Fruit fly (Drosophila melanogaster) whole organism, adult: ENCODE measurements around the gene mu2.

Experiments
- CG11617 ChIP-seq: fragments of 200-800 bp; sonication (Bioruptor generic); optimal IDR thresholded peaks from 2 replicates; lab custom pipeline; 2017; ENCODE audit warnings: mild to moderate bottlenecking, missing biosample characterization, missing genetic modification reagents, missing genetic modification characterization
- CG12768 ChIP-seq: fragments of 200-800 bp; sonication (Bioruptor generic); optimal IDR thresholded peaks from 2 replicates; lab custom pipeline; 2017; ENCODE audit warnings: missing biosample characterization, missing genetic modification characterization, mild to moderate bottlenecking, moderate library complexity, missing genetic modification reagents
- CG14711 ChIP-seq: fragments of 200-800 bp; sonication (Bioruptor generic); optimal IDR thresholded peaks from 2 replicates; lab custom pipeline; 2018; ENCODE audit warnings: missing biosample characterization, mild to moderate bottlenecking, missing genetic modification characterization, moderate library complexity
- CG1620 ChIP-seq: fragments of 200-800 bp; sonication (Bioruptor generic); optimal IDR thresholded peaks from 2 replicates; lab custom pipeline; 2016; ENCODE audit warnings: missing biosample characterization, missing genetic modification characterization
- CG33017 ChIP-seq: fragments of 200-800 bp; sonication (Bioruptor generic); optimal IDR thresholded peaks from 2 replicates; lab custom pipeline; 2018; ENCODE audit warnings: missing biosample characterization, mild to moderate bottlenecking, missing genetic modification characterization, moderate library complexity
- CG5204 ChIP-seq: fragments of 200-800 bp; sonication (Bioruptor generic); optimal IDR thresholded peaks from 2 replicates; lab custom pipeline; 2016; ENCODE audit warnings: missing biosample characterization, missing genetic modification characterization
- CG7045 ChIP-seq: fragments of 200-800 bp; sonication (Bioruptor generic); optimal IDR thresholded peaks from 2 replicates; lab custom pipeline; 2017; ENCODE audit warnings: missing biosample characterization, mild to moderate bottlenecking, missing genetic modification characterization
- CG7101 ChIP-seq: fragments of 200-800 bp; sonication (Bioruptor generic); optimal IDR thresholded peaks from 2 replicates; lab custom pipeline; 2018; ENCODE audit warnings: missing biosample characterization, mild to moderate bottlenecking, missing genetic modification characterization, moderate library complexity
- Clk ChIP-seq: fragments of 200-800 bp; sonication (Bioruptor generic); optimal IDR thresholded peaks from 2 replicates; lab custom pipeline; 2017; ENCODE audit warnings: missing biosample characterization, missing genetic modification characterization
- Crg-1 ChIP-seq: fragments of 200-800 bp; sonication (Bioruptor generic); optimal IDR thresholded peaks from 2 replicates; lab custom pipeline; 2016; ENCODE audit warnings: missing biosample characterization, missing genetic modification characterization
- Hr96 ChIP-seq: fragments of 200-800 bp; sonication (Bioruptor generic); optimal IDR thresholded peaks from 2 replicates; lab custom pipeline; 2016; ENCODE audit warnings: missing biosample characterization, missing genetic modification characterization
- Mnt ChIP-seq: fragments of 200-800 bp; sonication (Bioruptor generic); optimal IDR thresholded peaks from 2 replicates; lab custom pipeline; 2016; ENCODE audit warnings: missing biosample characterization, mild to moderate bottlenecking, missing genetic modification characterization
- bab1 ChIP-seq: fragments of 200-800 bp; sonication (Bioruptor generic); optimal IDR thresholded peaks from 3 replicates; lab custom pipeline; 2019; ENCODE audit warnings: missing biosample characterization, mild to moderate bottlenecking, missing genetic modification characterization, moderate library complexity
- cic ChIP-seq: fragments of 200-800 bp; sonication (Bioruptor generic); optimal IDR thresholded peaks from 2 replicates; lab custom pipeline; 2017; ENCODE audit warnings: missing biosample characterization, mild to moderate bottlenecking, missing genetic modification characterization, moderate library complexity
- cnc ChIP-seq, 2 experiments: fragments of >200 bp; optimal IDR thresholded peaks; 2 replicates each; lab custom pipeline; 2017
- kay ChIP-seq: fragments of 200-800 bp; sonication (Bioruptor generic); peaks from one replicate; lab custom pipeline; 2016; ENCODE audit warnings: missing biosample characterization, missing genetic modification characterization, borderline replicate concordance
- ovo ChIP-seq: fragments of 200-800 bp; sonication (Bioruptor generic); optimal IDR thresholded peaks from 2 replicates; lab custom pipeline; 2016; ENCODE audit warnings: missing biosample characterization, missing genetic modification characterization
- pad ChIP-seq: fragments of 200-800 bp; sonication (Bioruptor generic); optimal IDR thresholded peaks from 3 replicates; lab custom pipeline; 2017; ENCODE audit warnings: missing biosample characterization, missing genetic modification characterization, mild to moderate bottlenecking, moderate library complexity, missing genetic modification reagents
- tj ChIP-seq: fragments of 200-800 bp; sonication (Bioruptor generic); optimal IDR thresholded peaks from 3 replicates; lab custom pipeline; 2017; ENCODE audit warnings: missing biosample characterization, mild to moderate bottlenecking, missing genetic modification characterization, moderate library complexity
- toe ChIP-seq: fragments of 200-800 bp; sonication (Bioruptor generic); optimal IDR thresholded peaks from 2 replicates; lab custom pipeline; 2016; ENCODE audit warnings: missing biosample characterization, missing genetic modification characterization

mu2 gene

DNA sequence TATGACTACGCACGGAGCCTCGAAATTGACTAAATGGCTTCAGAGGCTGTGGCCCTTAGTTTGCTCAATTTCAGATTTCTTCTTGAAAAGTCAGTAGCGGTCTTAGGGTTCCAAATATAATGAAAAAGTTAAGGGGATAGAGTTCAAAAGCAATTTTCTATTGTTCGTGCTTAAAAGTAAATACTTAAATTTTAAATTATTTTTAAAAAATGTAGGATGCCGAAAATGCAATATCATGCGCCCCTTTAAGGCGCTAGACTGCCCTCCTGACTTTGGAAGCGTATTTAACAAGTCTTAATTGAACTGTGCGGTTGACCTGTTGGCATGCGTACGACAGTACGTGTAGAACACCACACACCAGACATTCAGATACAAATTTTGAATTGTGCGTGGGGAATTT is 32.6 kb downstream of the mu2 start:
- no peak for TF ChIP-seq Hr96 (GFP tag; lab: Kevin White, UChicago)
- TF ChIP-seq cic, result no peak
- TF ChIP-seq CG1620 (GFP tag; lab: Kevin White, UChicago), result no peak
- TF ChIP-seq CG14711 (tag; lab: Kevin White, UChicago), result no peak
- no peak for TF ChIP-seq cnc (optimal IDR thresholded peaks at IDR 0.05; lab: Kevin White, UChicago)

DNA sequence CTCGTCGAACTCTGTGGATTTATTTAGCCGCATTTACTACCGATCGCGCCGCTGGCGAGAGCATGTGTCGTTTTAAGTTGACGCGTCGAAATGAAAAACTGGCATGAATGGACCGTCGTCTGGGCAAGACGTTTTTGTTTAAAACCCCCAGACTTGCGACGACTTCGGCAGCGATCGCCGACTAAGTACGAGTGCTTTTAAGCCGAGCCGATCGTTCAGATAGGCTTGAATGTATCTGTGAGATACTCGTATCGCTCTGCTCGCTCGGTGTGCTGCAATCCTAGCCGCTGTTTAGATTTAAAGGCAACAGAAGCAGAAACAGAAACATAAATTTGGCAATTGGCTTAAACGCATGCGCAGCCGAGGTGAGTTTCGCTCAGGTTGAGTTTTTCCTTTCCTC is 37.2 kb downstream of the mu2 start, which contains the start of gene dsb:
Gene dsb, minus strand, starts transcription at position 91 of the 400 bp plus-strand sequence.
- TF ChIP-seq CG33017 (tag; lab: Kevin White, UChicago) (no peak), Hr96 (GFP tag; lab: Kevin White, UChicago) (no peak), CG11617 (GFP tag; lab: Kevin White, UChicago) (no peak), bab1 (GFP tag; lab: Kevin White, UChicago) (no peak), cic (no peak), CG7101 (tag; lab: Kevin White, UChicago) (no peak), Crg-1 (GFP tag; lab: Kevin White, UChicago) (no peak), CG7045 (GFP tag; lab: Kevin White, UChicago) (no peak), CG14711 (tag; lab: Kevin White, UChicago) (no peak), tj (GFP tag; lab: Kevin White, UChicago) (no peak), cnc (optimal IDR thresholded peaks at IDR 0.05; lab: Kevin White, UChicago) (no peak), ovo (no peak), kay (GFP tag; lab: Kevin White, UChicago) (no peak), CG12768 (GFP tag; lab: Kevin White, UChicago) (no peak), CG1620 (GFP tag; lab: Kevin White, UChicago) (no peak), Mnt (no peak), CG5204 (no peak), toe (GFP tag; lab: Kevin White, UChicago) (no peak), pad (GFP tag; lab: Kevin White, UChicago) (no peak)

DNA sequence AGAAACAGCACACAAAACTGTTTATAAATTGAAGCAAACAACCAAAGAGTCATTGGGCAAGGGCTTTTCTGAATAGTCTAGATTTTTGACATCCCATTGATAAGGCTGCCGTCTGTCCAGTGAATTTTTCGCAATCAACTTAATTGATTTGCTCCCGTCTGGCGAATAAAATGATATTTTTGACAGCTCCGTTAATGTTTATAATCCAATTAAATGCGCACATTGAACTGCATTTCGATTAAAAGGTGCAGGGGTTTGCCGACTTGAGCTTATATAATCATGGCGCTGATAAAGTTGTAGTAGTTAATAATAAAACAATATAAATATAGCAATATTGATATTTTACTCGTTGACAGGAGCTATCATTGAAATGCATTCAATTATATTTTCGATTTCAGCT is 38.3 kb downstream of the mu2 start:
- TF ChIP-seq CG1620 (GFP tag; lab: Kevin White, UChicago) (no peak), Mnt (no peak), ovo (no peak), Hr96 (GFP tag; lab: Kevin White, UChicago) (no peak), cic (no peak), pad (GFP tag; lab: Kevin White, UChicago) (no peak), Clk (GFP tag; lab: Kevin White, UChicago) (no peak), CG11617 (GFP tag; lab: Kevin White, UChicago) (no peak), Crg-1 (GFP tag; lab: Kevin White, UChicago) (no peak), toe (GFP tag; lab: Kevin White, UChicago) (no peak), bab1 (GFP tag; lab: Kevin White, UChicago) (no peak), tj (GFP tag; lab: Kevin White, UChicago) (no peak), CG33017 (tag; lab: Kevin White, UChicago) (no peak), CG12768 (GFP tag; lab: Kevin White, UChicago) (no peak), CG14711 (tag; lab: Kevin White, UChicago) (no peak), CG7101 (tag; lab: Kevin White, UChicago) (no peak), CG7045 (GFP tag; lab: Kevin White, UChicago) (no peak), kay (GFP tag; lab: Kevin White, UChicago) (no peak), cnc (optimal IDR thresholded peaks at IDR 0.05; lab: Kevin White, UChicago) (no peak)

DNA sequence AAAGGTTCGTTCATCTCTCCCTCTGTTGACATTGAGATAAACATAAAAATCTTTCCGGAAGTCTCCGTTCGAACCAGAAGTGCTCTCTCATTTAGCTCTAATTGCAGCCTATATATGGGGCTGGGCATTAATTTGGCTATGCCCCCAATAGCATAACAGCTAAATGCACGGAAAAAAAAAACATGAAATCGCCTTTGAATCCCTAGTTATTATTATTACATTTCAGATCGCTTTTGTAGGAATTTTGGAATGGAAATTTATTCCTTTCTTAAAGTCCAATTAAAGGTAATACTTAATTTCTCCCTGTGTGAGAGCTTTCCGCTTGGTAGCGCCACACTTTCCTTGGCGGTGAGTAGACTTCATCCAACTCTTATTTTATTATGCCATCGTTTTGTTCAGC is 41.1 kb downstream of the mu2 start:
- TF ChIP-seq Hr96 (GFP tag; lab: Kevin White, UChicago) (no peak), CG11617 (GFP tag; lab: Kevin White, UChicago) (no peak), cic (no peak), CG14711 (tag; lab: Kevin White, UChicago) (no peak), Clk (GFP tag; lab: Kevin White, UChicago) (no peak), Crg-1 (GFP tag; lab: Kevin White, UChicago) (no peak), bab1 (GFP tag; lab: Kevin White, UChicago) (no peak), cnc (optimal IDR thresholded peaks at IDR 0.05; lab: Kevin White, UChicago) (no peak), toe (GFP tag; lab: Kevin White, UChicago) (no peak)

DNA sequence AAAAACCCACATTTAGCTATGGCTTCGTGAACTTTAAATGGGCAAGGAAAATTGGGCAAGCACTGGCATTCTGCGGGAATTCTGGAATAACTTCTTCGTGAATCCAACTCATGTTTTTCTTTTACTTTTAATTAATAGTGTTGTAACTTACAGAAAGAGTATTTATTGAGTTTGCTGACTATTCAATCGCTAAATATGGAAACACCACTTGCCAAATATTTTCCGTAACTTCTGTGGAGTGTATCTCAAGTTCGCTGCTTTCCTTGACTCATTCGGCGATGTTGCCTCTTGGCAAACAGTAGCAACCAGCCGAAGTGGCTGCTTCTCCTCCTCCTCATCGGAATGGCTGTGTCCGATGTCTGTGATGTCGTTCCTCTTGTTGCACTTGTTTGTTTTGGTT is 42.0 kb downstream of the mu2 start:
- TF ChIP-seq CG5204, result no peak
- TF ChIP-seq ovo, result no peak
- TF ChIP-seq Crg-1 (GFP tag; lab: Kevin White, UChicago), result no peak
- TF ChIP-seq pad (GFP tag; lab: Kevin White, UChicago), result no peak
- TF ChIP-seq kay (GFP tag; lab: Kevin White, UChicago), result no peak

DNA sequence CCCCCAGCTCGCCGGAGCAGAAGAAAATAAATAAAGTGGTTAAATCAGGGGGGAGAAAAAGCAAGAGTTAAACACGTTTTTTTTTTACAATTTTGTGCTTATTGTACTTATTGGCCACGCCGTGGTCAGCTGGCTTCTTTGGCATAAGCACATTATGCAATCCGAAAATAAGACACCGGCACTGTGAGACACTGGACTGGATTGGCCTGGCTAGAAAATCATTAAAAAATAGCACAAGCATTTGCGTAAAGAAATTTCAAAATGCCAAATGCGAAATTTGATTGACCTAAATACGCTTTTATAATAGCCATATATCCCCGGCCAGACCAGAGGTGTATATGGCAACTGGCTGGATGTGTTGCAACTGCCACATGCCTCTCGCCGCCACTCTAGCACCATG is 42.8 kb downstream of the mu2 start:
- no peak for TF ChIP-seq bab1 (GFP tag; lab: Kevin White, UChicago)
- TF ChIP-seq Crg-1 (GFP tag; lab: Kevin White, UChicago), result no peak
- no peak for TF ChIP-seq tj (GFP tag; lab: Kevin White, UChicago)
- TF ChIP-seq CG33017 (tag; lab: Kevin White, UChicago), result no peak
- no peak for TF ChIP-seq Hr96 (GFP tag; lab: Kevin White, UChicago)
- TF ChIP-seq CG11617 (GFP tag; lab: Kevin White, UChicago), result no peak

DNA sequence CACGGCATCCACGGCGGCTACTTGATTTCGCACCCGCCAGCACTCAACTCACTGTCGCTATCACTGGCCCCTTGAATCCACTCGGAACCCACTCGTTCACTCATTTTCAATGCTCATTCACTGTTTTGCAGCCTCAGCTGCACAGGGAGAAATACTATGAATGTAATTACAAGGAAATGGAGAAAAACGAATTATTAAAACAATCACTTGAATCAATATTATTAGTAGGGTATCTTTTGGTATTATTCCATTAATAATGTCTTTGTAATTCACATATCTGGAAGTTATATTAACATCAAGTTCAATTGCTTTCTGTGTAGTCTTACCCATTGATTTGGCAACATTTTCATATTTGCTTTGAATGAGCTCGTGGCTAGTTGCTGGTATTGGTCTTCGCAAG is 46.6 kb downstream of the mu2 start:
- TF ChIP-seq CG12768 (GFP tag; lab: Kevin White, UChicago), result no peak
